Worm (Caenorhabditis elegans): ENCODE results near the gene gnrr-6.

gnrr-6 gene

DNA sequence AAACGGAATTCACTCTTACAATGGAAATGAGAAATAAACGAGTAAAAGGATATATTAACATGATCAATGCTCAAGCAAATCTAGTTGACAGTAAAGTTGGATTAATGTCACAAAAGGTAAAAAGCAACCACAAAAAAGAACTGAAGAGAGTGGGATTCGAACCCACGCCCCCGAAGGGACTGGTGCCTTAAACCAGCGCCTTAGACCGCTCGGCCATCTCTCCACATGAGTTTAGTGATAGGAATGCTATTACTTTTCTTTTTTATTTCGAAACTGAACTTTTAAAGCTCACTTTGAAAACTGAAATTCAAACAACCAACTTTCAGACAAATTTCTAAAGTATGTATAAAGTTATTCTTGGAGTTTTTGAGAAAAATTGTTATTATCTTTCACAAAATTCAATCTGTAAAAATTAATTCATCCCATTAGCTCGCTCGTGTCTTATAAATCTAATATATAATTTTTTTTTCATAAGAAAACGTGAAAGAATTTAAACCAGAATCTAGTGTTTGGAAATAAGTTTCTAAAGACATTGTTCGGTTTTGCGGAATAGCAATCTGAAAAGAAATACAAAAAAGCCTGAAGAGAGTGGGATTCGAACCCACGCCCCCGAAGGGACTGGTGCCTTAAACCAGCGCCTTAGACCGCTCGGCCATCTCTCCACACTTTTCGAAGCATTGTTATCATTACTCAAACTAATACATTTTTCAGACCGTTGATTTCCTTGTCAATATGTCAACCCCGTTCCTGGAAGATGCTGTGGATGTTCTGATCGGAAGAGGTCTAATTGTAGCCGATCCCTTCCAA lies 15.7 kb upstream of the gnrr-6 start (continued):
- TF ChIP-seq zfp-3 (GFP tag; conservative IDR thresholded peaks at IDR 0.05) = no peak
- no peak for TF ChIP-seq ces-1 (GFP tag; optimal IDR thresholded peaks at IDR 0.05)
- no peak for TF ChIP-seq zfp-2 (tag; optimal IDR thresholded peaks at IDR 0.05)

DNA sequence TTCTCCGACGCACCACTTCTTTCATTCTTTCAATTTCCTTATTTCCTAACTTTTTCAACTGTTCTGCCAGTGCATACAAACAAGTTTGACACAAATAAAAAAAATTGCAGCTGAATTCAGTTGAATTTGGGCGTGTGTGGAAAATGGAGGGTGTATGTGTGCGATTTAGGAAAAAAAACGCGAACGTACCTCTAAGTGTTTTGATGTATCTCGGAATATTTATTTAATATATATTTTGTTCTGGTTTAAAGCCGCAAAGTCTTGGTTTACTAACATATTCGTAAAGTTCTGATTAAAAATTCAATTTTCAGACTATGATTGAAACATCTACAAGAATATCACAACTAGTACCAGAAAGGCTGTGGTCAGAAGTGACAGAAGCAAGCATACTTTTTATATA lies 6.8 kb downstream of the gnrr-6 start, which contains the start of gene gnrr-7:
gnrr-7 (plus strand) TSS at position 301 of the 400 bp plus-strand sequence.
- no peak for TF ChIP-seq jun-1 (tag; optimal IDR thresholded peaks at IDR 0.05)
- TF ChIP-seq tag-97 (GFP tag; IDR thresholded peaks at IDR 0.05) = no peak
- TF ChIP-seq lin-13 (GFP tag; optimal IDR thresholded peaks at IDR 0.05) = no peak
- TF ChIP-seq F44E2.7 (GFP tag; IDR thresholded peaks at IDR 0.05) = no peak
- TF ChIP-seq nhr-102 (tag; optimal IDR thresholded peaks at IDR 0.05) = no peak
- no peak for TF ChIP-seq nhr-77 (tag; optimal IDR thresholded peaks at IDR 0.05)
- no peak for TF ChIP-seq hlh-11 (tag; optimal IDR thresholded peaks at IDR 0.05)
- TF ChIP-seq ces-1 (GFP tag; optimal IDR thresholded peaks at IDR 0.05) = no peak
- TF ChIP-seq attf-4 (tag; optimal IDR thresholded peaks at IDR 0.05) = no peak
- TF ChIP-seq T26A8.4 (GFP tag; IDR thresholded peaks at IDR 0.05) = no peak
- TF ChIP-seq unc-62 (GFP tag; optimal IDR thresholded peaks at IDR 0.05 in 1 of 2) = no peak
- TF ChIP-seq unc-62 (tag; optimal IDR thresholded peaks at IDR 0.05) = no peak
- TF ChIP-seq sdz-12 (GFP tag; optimal IDR thresholded peaks at IDR 0.05) = no peak
- no peak for TF ChIP-seq zip-2 (tag; optimal IDR thresholded peaks at IDR 0.05)
- no peak for TF ChIP-seq dmd-6 (GFP tag; IDR thresholded peaks at IDR 0.05)
- TF ChIP-seq zip-11 (GFP tag; IDR thresholded peaks at IDR 0.05) = no peak
- TF ChIP-seq ama-1 (optimal IDR thresholded peaks at IDR 0.05) = no peak
- TF ChIP-seq spr-1 (tag; optimal IDR thresholded peaks at IDR 0.05) = no peak

DNA sequence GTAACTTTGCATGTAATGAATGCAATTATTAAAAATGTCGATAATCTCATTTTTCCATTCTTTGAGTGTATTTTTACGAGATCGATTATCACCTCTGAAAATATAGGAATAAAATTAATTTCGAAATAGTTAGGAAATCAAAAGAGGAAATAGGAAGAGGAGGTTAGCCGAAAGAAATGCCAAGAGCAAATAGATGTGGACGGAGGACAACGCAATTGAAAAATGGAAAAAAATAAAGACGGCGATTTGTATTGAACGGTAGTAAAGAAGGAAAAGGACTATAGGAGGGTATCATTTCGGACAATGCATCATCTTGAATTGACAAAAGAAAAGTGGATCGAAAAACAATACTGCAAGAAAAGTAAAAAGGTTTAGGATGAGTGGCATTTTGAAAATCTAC lies 10.8 kb downstream of the gnrr-6 start, which contains the start of gene F13D2.1:
F13D2.1 (minus strand) TSS at position 101 of the 400 bp plus-strand sequence.
- no peak for TF ChIP-seq hlh-30 (tag; optimal IDR thresholded peaks at IDR 0.05; ENCODE audit: insufficient read depth)
- TF ChIP-seq egl-27 (tag; optimal IDR thresholded peaks at IDR 0.05) = no peak
- no peak for TF ChIP-seq snpc-1.2 (GFP tag; IDR thresholded peaks at IDR 0.05)
- TF ChIP-seq saeg-2 (GFP tag; IDR thresholded peaks at IDR 0.05) = no peak
- TF ChIP-seq zip-2 (tag; optimal IDR thresholded peaks at IDR 0.05) = no peak
- peak in 1 of 2 experiments; percentile 5 for TF ChIP-seq unc-62 (GFP tag; optimal IDR thresholded peaks at IDR 0.05 in 1 of 2)
- TF ChIP-seq unc-62 (tag; optimal IDR thresholded peaks at IDR 0.05) = no peak
- TF ChIP-seq spr-1 (tag; optimal IDR thresholded peaks at IDR 0.05) = no peak

DNA sequence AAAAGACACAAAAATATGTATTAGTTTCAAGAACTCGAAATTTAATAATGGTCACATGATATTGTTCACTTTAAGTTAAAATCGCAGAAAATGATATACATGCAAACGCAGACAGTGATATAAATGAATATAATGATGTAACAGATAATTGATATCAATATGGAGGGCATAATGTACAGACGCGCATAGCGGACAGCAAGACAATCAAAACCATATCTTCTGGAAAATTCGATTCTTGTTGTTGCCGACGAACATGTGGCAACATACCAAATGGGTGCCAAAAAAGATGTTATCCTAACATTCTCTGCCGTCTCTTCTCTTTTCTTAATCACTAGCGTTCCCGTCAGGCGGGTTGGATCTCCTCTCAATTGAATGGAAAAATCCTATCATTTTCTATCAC lies 11.7 kb downstream of the gnrr-6 start:
- TF ChIP-seq nhr-28 (tag; optimal IDR thresholded peaks at IDR 0.05) = peak; percentile 24
- peak in 1 of 2 experiments; percentile 45 for TF ChIP-seq mdl-1 (tag; optimal IDR thresholded peaks at IDR 0.05)
- TF ChIP-seq lin-15B (tag; optimal IDR thresholded peaks at IDR 0.05) = no peak
- TF ChIP-seq nhr-48 (tag; optimal IDR thresholded peaks at IDR 0.05) = peak; percentile 3
- TF ChIP-seq mxl-3 (GFP tag; optimal IDR thresholded peaks at IDR 0.05) = peak; percentile 63
- TF ChIP-seq ceh-32 (tag; optimal IDR thresholded peaks at IDR 0.05; ENCODE audit: poor library complexity) = no peak
- no peak for TF ChIP-seq R02D3.7 (tag; optimal IDR thresholded peaks at IDR 0.05)
- peak; percentile 56 for TF ChIP-seq hlh-11 (tag; optimal IDR thresholded peaks at IDR 0.05)
- TF ChIP-seq hlh-30 (tag; optimal IDR thresholded peaks at IDR 0.05; ENCODE audit: insufficient read depth) = peak; percentile 46

DNA sequence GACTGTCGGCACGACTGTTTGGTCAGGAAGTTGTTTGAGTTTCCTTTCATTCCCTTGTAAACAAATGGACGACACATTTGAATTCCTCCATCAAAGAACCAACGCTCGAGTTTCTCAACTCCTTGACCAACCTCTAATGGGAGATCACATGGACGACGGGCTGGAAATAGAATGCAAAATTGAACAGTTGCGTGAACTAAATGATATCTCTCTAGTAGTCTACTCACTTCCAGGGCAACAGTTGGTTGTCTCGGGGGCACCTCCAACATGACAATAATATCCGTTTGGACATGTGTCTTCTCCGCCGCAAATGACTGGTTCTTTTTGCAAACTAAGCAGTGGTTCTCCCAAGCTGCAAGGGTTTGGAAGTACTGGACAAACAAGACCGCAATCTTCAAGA lies 15.0 kb downstream of the gnrr-6 start:
- TF ChIP-seq dmd-8 (GFP tag; IDR thresholded peaks at IDR 0.05) (no peak), nhr-76 (tag; optimal IDR thresholded peaks at IDR 0.05) (no peak), madf-5 (GFP tag; IDR thresholded peaks at IDR 0.05) (no peak), ztf-11 (tag; optimal IDR thresholded peaks at IDR 0.05) (no peak), hlh-11 (tag; optimal IDR thresholded peaks at IDR 0.05) (peak; percentile 20), unc-62 (GFP tag; optimal IDR thresholded peaks at IDR 0.05 in 1 of 2) (peak in 1 of 2 experiments; percentile 67), unc-62 (tag; optimal IDR thresholded peaks at IDR 0.05) (no peak), D1046.2 (GFP tag; IDR thresholded peaks at IDR 0.05) (no peak), nhr-111 (GFP tag; optimal IDR thresholded peaks at IDR 0.05) (no peak), dpl-1 (GFP tag; optimal IDR thresholded peaks at IDR 0.05) (no peak), nhr-237 (tag; optimal IDR thresholded peaks at IDR 0.05) (no peak), ztf-7 (tag; optimal IDR thresholded peaks at IDR 0.05) (no peak)
